Worm (Caenorhabditis elegans): ENCODE measurements around the gene ZK666.12.

- TF ChIP-seq sptf-2 (GFP tag; optimal IDR thresholded peaks at IDR 0.05): no peak
- TF ChIP-seq lag-1 (GFP tag; IDR thresholded peaks at IDR 0.05): no peak
- TF ChIP-seq pha-4 (tag; optimal IDR thresholded peaks at IDR 0.05): no peak
- TF ChIP-seq mes-4 (tag; optimal IDR thresholded peaks at IDR 0.05): no peak
- no peak for TF ChIP-seq tlf-1 (GFP tag; optimal IDR thresholded peaks at IDR 0.05)
- TF ChIP-seq fkh-3 (tag; optimal IDR thresholded peaks at IDR 0.05): no peak
- TF ChIP-seq ztf-26 (tag; optimal IDR thresholded peaks at IDR 0.05): no peak
- no peak for TF ChIP-seq Y79H2A.3 (GFP tag; conservative IDR thresholded peaks at IDR 0.05)
Measured at ce11 chrII:10471247-10471646, 24.8 kb upstream of the ZK666.12 start, which contains the start of gene ZK666.1.
